Fruit fly (Drosophila melanogaster): ENCODE measurements around the gene CG9961.

CG9961 gene

dm6 chr2L:2727812-2728211 is 16.9 kb downstream of the CG9961 start:
- no peak for TF ChIP-seq noc (tag; optimal IDR thresholded peaks at IDR 0.05)

dm6 chr2L:2727364-2727763 is 17.4 kb downstream of the CG9961 start:
- TF ChIP-seq noc (tag; optimal IDR thresholded peaks at IDR 0.05) = no peak

dm6 chr2L:2725374-2725773 is 19.4 kb downstream of the CG9961 start, which contains the start of gene CG31689:
TSS of gene CG31689 (plus strand) at chr2L:2725674.
- TF ChIP-seq noc (tag; optimal IDR thresholded peaks at IDR 0.05) = no peak

dm6 chr2L:2724459-2724858 is 20.3 kb downstream of the CG9961 start:
- no peak for TF ChIP-seq noc (tag; optimal IDR thresholded peaks at IDR 0.05)

DNA sequence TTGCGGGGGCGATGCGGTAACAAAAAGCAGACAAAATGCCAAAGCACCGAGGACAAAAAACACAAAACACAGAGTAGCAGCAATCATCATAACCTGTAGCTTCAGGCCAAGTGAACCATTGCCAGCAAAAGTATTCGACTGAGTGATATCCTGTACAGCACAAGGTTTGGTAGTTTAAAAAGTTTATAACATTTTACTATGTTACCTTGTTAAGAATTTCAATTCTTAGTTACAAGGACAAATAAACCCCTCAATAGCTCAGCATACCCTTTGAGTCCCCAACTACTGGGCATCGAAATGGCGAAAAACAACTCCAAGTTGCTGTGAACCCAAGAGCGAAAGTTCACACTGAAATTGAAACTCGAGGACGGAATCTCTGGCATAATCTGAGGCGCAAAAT is 21.6 kb downstream of the CG9961 start:
- no peak for TF ChIP-seq noc (tag; optimal IDR thresholded peaks at IDR 0.05)

dm6 chr2L:2721317-2721716 is 23.4 kb downstream of the CG9961 start:
- TF ChIP-seq noc (tag; optimal IDR thresholded peaks at IDR 0.05) = no peak

- TF ChIP-seq noc (tag; optimal IDR thresholded peaks at IDR 0.05) = no peak
Observed at dm6 chr2L:2720368-2720767, 24.4 kb downstream of the CG9961 start.

dm6 chr2L:2696337-2696736 is 48.4 kb downstream of the CG9961 start, which contains the start of gene Trf5:
TSS of gene Trf5 (minus strand) at chr2L:2696437.
- no peak for TF ChIP-seq noc (tag; optimal IDR thresholded peaks at IDR 0.05)
